Worm (Caenorhabditis elegans): ENCODE data around the gene srp-1.

The srp-1 gene

DNA sequence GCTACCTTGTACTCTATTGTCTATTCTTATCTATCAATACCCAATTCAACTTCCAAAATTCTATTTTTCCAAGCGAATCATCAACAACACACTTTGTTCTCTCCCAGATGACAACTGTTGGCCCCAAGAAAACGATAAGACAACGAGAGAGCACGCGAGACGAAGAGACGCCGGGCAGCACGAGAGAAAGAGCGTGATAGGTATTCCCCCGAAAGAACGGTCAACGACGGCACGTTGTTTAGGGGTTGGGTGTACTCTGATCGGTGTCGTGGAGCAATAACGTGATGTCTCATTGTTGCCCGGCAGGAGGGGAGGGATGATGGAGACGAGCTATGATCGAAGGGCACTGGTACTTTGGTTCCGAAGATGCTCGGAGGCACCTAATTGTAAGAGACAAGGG is 21.8 kb upstream of the srp-1 start (continued):
- peak; percentile 92 for TF ChIP-seq pha-4 (tag; optimal IDR thresholded peaks at IDR 0.05)
- TF ChIP-seq lin-15B (tag; optimal IDR thresholded peaks at IDR 0.05): peak; percentile 46
- TF ChIP-seq nhr-12 (tag; optimal IDR thresholded peaks at IDR 0.05): no peak
- TF ChIP-seq daf-12 (tag; optimal IDR thresholded peaks at IDR 0.05): no peak
- no peak for TF ChIP-seq ztf-4 (tag; optimal IDR thresholded peaks at IDR 0.05)
- no peak for TF ChIP-seq ceh-82 (tag; optimal IDR thresholded peaks at IDR 0.05)
- TF ChIP-seq zag-1 (tag; optimal IDR thresholded peaks at IDR 0.05): no peak

ce11 chrV:736171-736570 is 16.9 kb upstream of the srp-1 start, which contains the start of gene srj-25:
Gene srj-25, minus strand, starts transcription at chrV:736271.
- TF ChIP-seq elt-3 (tag; optimal IDR thresholded peaks at IDR 0.05): no peak
- TF ChIP-seq lin-15B (tag; optimal IDR thresholded peaks at IDR 0.05): no peak
- TF ChIP-seq snpc-4 (tag; optimal IDR thresholded peaks at IDR 0.05): no peak
- no peak for TF ChIP-seq elt-1 (tag; optimal IDR thresholded peaks at IDR 0.05)
- no peak for TF ChIP-seq fkh-2 (tag; optimal IDR thresholded peaks at IDR 0.05)
- no peak for TF ChIP-seq pqm-1 (tag; optimal IDR thresholded peaks at IDR 0.05)
- no peak for TF ChIP-seq fos-1 (tag; optimal IDR thresholded peaks at IDR 0.05)
- TF ChIP-seq ceh-9 (tag; optimal IDR thresholded peaks at IDR 0.05): no peak
- TF ChIP-seq nfya-1 (tag; optimal IDR thresholded peaks at IDR 0.05; ENCODE audit: insufficient read depth): no peak
- TF ChIP-seq ztf-4 (tag; optimal IDR thresholded peaks at IDR 0.05): no peak
- TF ChIP-seq hmg-11 (tag; optimal IDR thresholded peaks at IDR 0.05): no peak
- TF ChIP-seq mml-1 (tag; optimal IDR thresholded peaks at IDR 0.05): no peak
- TF ChIP-seq eor-1 (tag; optimal IDR thresholded peaks at IDR 0.05): no peak
- no peak for TF ChIP-seq R02D3.7 (tag; optimal IDR thresholded peaks at IDR 0.05)
- TF ChIP-seq egl-5 (tag; optimal IDR thresholded peaks at IDR 0.05): no peak

- TF ChIP-seq ceh-16 (tag; optimal IDR thresholded peaks at IDR 0.05): no peak
- no peak for TF ChIP-seq daf-12 (tag; optimal IDR thresholded peaks at IDR 0.05)
- no peak for TF ChIP-seq ztf-11 (tag; optimal IDR thresholded peaks at IDR 0.05)
- TF ChIP-seq ZK546.5 (tag; optimal IDR thresholded peaks at IDR 0.05): no peak
- TF ChIP-seq jun-1 (tag; optimal IDR thresholded peaks at IDR 0.05): no peak
- no peak for TF ChIP-seq nhr-23 (tag; optimal IDR thresholded peaks at IDR 0.05)
- no peak for TF ChIP-seq nhr-76 (tag; optimal IDR thresholded peaks at IDR 0.05)
- no peak for TF ChIP-seq elt-1 (tag; optimal IDR thresholded peaks at IDR 0.05)
- no peak for TF ChIP-seq tbx-2 (tag; optimal IDR thresholded peaks at IDR 0.05)
- no peak for TF ChIP-seq nhr-67 (tag; optimal IDR thresholded peaks at IDR 0.05)
- no peak for TF ChIP-seq R02D3.7 (tag; optimal IDR thresholded peaks at IDR 0.05)
- TF ChIP-seq ceh-28 (tag; optimal IDR thresholded peaks at IDR 0.05): no peak
- TF ChIP-seq nhr-11 (tag; optimal IDR thresholded peaks at IDR 0.05): no peak
- TF ChIP-seq sea-2 (GFP tag; optimal IDR thresholded peaks at IDR 0.05): no peak
- TF ChIP-seq ztf-4 (tag; optimal IDR thresholded peaks at IDR 0.05): no peak
- TF ChIP-seq lin-39 (tag; optimal IDR thresholded peaks at IDR 0.05): no peak
- TF ChIP-seq nfya-1 (tag; optimal IDR thresholded peaks at IDR 0.05; ENCODE audit: insufficient read depth): no peak
- TF ChIP-seq unc-62 (GFP tag; optimal IDR thresholded peaks at IDR 0.05): no peak
- TF ChIP-seq pha-4 (tag; optimal IDR thresholded peaks at IDR 0.05): no peak
Measured at ce11 chrV:738770-739169, 14.3 kb upstream of the srp-1 start, which contains the start of gene srj-24. Gene srj-24, minus strand, starts transcription at chrV:738870.

DNA sequence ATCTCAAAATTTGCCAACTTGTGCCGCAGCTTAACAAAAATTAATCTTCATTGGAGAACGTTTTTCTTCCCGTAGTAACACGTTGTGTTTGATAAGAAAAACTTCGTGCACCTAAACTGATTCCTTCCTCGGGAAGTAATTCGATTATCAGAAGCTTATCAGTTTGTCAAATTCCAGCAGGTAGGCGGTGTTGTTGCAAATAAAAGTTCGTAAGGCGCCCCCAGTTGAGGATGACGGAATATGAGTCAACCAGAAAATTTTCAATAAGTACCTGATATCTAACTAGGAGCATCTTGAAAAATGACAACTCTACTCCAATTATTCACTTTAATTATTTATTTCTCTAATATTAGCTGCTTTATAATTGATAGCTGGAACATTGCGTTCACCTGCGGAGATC is 11.3 kb upstream of the srp-1 start, which contains the start of gene C05E4.7:
Gene C05E4.7 (plus strand): TSS at position 301 of the 400 bp plus-strand sequence.
- TF ChIP-seq mdl-1 (tag; optimal IDR thresholded peaks at IDR 0.05) (no peak), ceh-9 (tag; optimal IDR thresholded peaks at IDR 0.05) (no peak), ztf-4 (tag; optimal IDR thresholded peaks at IDR 0.05) (no peak), fkh-10 (GFP tag; optimal IDR thresholded peaks at IDR 0.05) (no peak), nhr-67 (tag; optimal IDR thresholded peaks at IDR 0.05) (no peak), fos-1 (tag; optimal IDR thresholded peaks at IDR 0.05) (no peak), egl-5 (tag; optimal IDR thresholded peaks at IDR 0.05) (no peak), ceh-82 (tag; optimal IDR thresholded peaks at IDR 0.05) (no peak), ZK546.5 (tag; optimal IDR thresholded peaks at IDR 0.05) (no peak), fkh-2 (tag; optimal IDR thresholded peaks at IDR 0.05) (no peak), aly-2 (tag; optimal IDR thresholded peaks at IDR 0.05) (no peak), lsy-12 (tag; optimal IDR thresholded peaks at IDR 0.05) (no peak), ceh-28 (tag; optimal IDR thresholded peaks at IDR 0.05) (no peak)

Measured in whole organism, L3 larva.